Fruit fly (Drosophila melanogaster) whole organism, wandering third instar larva: ENCODE results near the gene Mst27D.

Experiments
- Abd-B ChIP-seq: fragments of >200 bp; optimal IDR thresholded peaks from 2 replicates; lab custom pipeline; 2017; ENCODE audit warnings: missing biosample characterization, missing genetic modification characterization
- CG32264 ChIP-seq: fragments of 200-800 bp; sonication (Bioruptor generic); optimal IDR thresholded peaks from 2 replicates; lab custom pipeline; 2016; ENCODE audit warnings: missing biosample characterization, missing genetic modification characterization
- CG9705 ChIP-seq: fragments of 200-800 bp; sonication (Bioruptor generic); optimal IDR thresholded peaks from 2 replicates; lab custom pipeline; 2018; ENCODE audit warnings: missing biosample characterization, mild to moderate bottlenecking, missing genetic modification characterization
- CrebA ChIP-seq: fragments of 200-800 bp; sonication (Bioruptor generic); optimal IDR thresholded peaks from 2 replicates; lab custom pipeline; 2016; ENCODE audit warnings: missing biosample characterization, mild to moderate bottlenecking, missing genetic modification characterization, borderline replicate concordance
- Dfd ChIP-seq: fragments of >200 bp; optimal IDR thresholded peaks from 2 replicates; lab custom pipeline; 2017; ENCODE audit warnings: missing biosample characterization, missing genetic modification characterization
- Dif ChIP-seq: fragments of 200-275, 200-300 bp; sonication (Bioruptor generic); optimal IDR thresholded peaks from 2 replicates; lab custom pipeline; 2018; ENCODE audit warnings: missing biosample characterization, missing genetic modification characterization; ENCODE audit not compliant: partially characterized antibody
- GATAd ChIP-seq: sonication (Bioruptor generic); optimal IDR thresholded peaks from 2 replicates; lab custom pipeline; 2016; ENCODE audit warnings: missing biosample characterization, missing genetic modification characterization
- HLH106 ChIP-seq: fragments of 200-800 bp; optimal IDR thresholded peaks from 3 replicates; lab custom pipeline; 2019; ENCODE audit warnings: missing biosample characterization, mild to moderate bottlenecking, missing genetic modification characterization, moderate library complexity
- Hnf4 ChIP-seq: fragments of 200-800 bp; sonication (Bioruptor generic); optimal IDR thresholded peaks from 2 replicates; lab custom pipeline; 2016; ENCODE audit warnings: missing biosample characterization, mild to moderate bottlenecking, missing genetic modification characterization
- Hr78 ChIP-seq: fragments of >200 bp; optimal IDR thresholded peaks from 2 replicates; lab custom pipeline; 2017; ENCODE audit warnings: missing biosample characterization, missing genetic modification characterization
- Hr83 ChIP-seq: fragments of 200-300 bp; sonication (Bioruptor generic); optimal IDR thresholded peaks from 2 replicates; lab custom pipeline; 2016; ENCODE audit warnings: missing biosample characterization, mild to moderate bottlenecking, missing genetic modification characterization, moderate library complexity; ENCODE audit not compliant: poor library complexity, severe bottlenecking
- Jra ChIP-seq: sonication (Bioruptor generic); optimal IDR thresholded peaks from 2 replicates; lab custom pipeline; 2016; ENCODE audit warnings: missing biosample characterization, missing genetic modification characterization
- Mio ChIP-seq: sonication (Bioruptor generic); optimal IDR thresholded peaks from 2 replicates; lab custom pipeline; 2016; ENCODE audit warnings: missing biosample characterization, missing genetic modification characterization
- Myc ChIP-seq: fragments of >200 bp; optimal IDR thresholded peaks from 2 replicates; lab custom pipeline; 2017
- N ChIP-seq: fragments of >200 bp; optimal IDR thresholded peaks from 2 replicates; lab custom pipeline; 2018; ENCODE audit warnings: missing biosample characterization, missing external identifiers, missing genetic modification characterization
- OdsH ChIP-seq: fragments of 200-800 bp; sonication (Bioruptor generic); optimal IDR thresholded peaks from 2 replicates; lab custom pipeline; 2016; ENCODE audit warnings: missing biosample characterization, mild to moderate bottlenecking, missing genetic modification characterization
- Rel ChIP-seq, 2 experiments: fragments of 200-800 bp; sonication (Bioruptor generic) in 1 of 2; optimal IDR thresholded peaks; 2 replicates in 1 of 2; 3 replicates in 1 of 2; lab custom pipeline; 2016 to 2019; ENCODE audit warnings: mild to moderate bottlenecking in 2 of 2, missing biosample characterization in 2 of 2, missing genetic modification characterization in 2 of 2, moderate library complexity in 1 of 2
- Sp1 ChIP-seq: fragments of 200-800 bp; sonication (Bioruptor generic); optimal IDR thresholded peaks from 3 replicates; lab custom pipeline; 2019; ENCODE audit warnings: missing biosample characterization, mild to moderate bottlenecking, missing genetic modification characterization, moderate library complexity
- Vsx2 ChIP-seq: fragments of 200-300, 225-300 bp; sonication (Bioruptor generic); optimal IDR thresholded peaks from 2 replicates; lab custom pipeline; 2018; ENCODE audit warnings: missing biosample characterization, missing genetic modification characterization; ENCODE audit not compliant: partially characterized antibody
- br ChIP-seq: fragments of 200-800 bp; sonication (Bioruptor generic); optimal IDR thresholded peaks from 2 replicates; lab custom pipeline; 2016; ENCODE audit warnings: missing biosample characterization, missing genetic modification characterization
- brk ChIP-seq: fragments of 200-800 bp; sonication (Bioruptor generic); optimal IDR thresholded peaks from 2 replicates; lab custom pipeline; 2016; ENCODE audit warnings: missing biosample characterization, mild to moderate bottlenecking, missing genetic modification characterization
- dl ChIP-seq, 2 experiments: fragments of 175-275, 200-275 bp in 1 of 2; fragments of 200-275 bp in 1 of 2; sonication (Bioruptor generic); optimal IDR thresholded peaks; lab custom pipeline; 2018; ENCODE audit warnings: mild to moderate bottlenecking in 2 of 2, missing biosample characterization in 2 of 2, missing genetic modification characterization in 2 of 2, moderate library complexity in 2 of 2; ENCODE audit not compliant: partially characterized antibody in 2 of 2, insufficient read depth in 1 of 2
- dmrt93B ChIP-seq: fragments of 200-800 bp; sonication (Bioruptor generic); optimal IDR thresholded peaks from 2 replicates; lab custom pipeline; 2018; ENCODE audit warnings: missing biosample characterization, mild to moderate bottlenecking, missing genetic modification characterization
- dsf ChIP-seq: sonication (Bioruptor generic); optimal IDR thresholded peaks from 2 replicates; lab custom pipeline; 2016; ENCODE audit warnings: missing biosample characterization, missing genetic modification characterization, borderline replicate concordance
- ey ChIP-seq: fragments of 200-800 bp; sonication (Bioruptor generic); optimal IDR thresholded peaks from 2 replicates; lab custom pipeline; 2016; ENCODE audit warnings: missing biosample characterization, missing genetic modification characterization
- foxo ChIP-seq, 2 experiments: fragments of 200-800 bp; sonication (Bioruptor generic); optimal IDR thresholded peaks; 2 replicates in 1 of 2; 3 replicates in 1 of 2; lab custom pipeline; 2016 to 2017; ENCODE audit warnings: missing biosample characterization in 2 of 2, missing genetic modification characterization in 2 of 2
- fru ChIP-seq: fragments of 200-800 bp; sonication (Bioruptor generic); optimal IDR thresholded peaks from 3 replicates; lab custom pipeline; 2016; ENCODE audit warnings: missing biosample characterization, mild to moderate bottlenecking, missing genetic modification characterization
- h ChIP-seq: fragments of 200-800 bp; sonication (Bioruptor generic); optimal IDR thresholded peaks from 3 replicates; lab custom pipeline; 2016; ENCODE audit warnings: missing biosample characterization, mild to moderate bottlenecking, missing genetic modification characterization
- jim ChIP-seq: fragments of 175-275, 200-325 bp; sonication (Bioruptor generic); optimal IDR thresholded peaks from 2 replicates; lab custom pipeline; 2016; ENCODE audit warnings: missing biosample characterization, mild to moderate bottlenecking, missing genetic modification characterization
- lola ChIP-seq: fragments of >200 bp; optimal IDR thresholded peaks from 2 replicates; lab custom pipeline; 2017; ENCODE audit warnings: missing biosample characterization, missing genetic modification characterization
- pan ChIP-seq: fragments of >200 bp; optimal IDR thresholded peaks from 2 replicates; lab custom pipeline; 2017
- psq ChIP-seq: fragments of 200-800 bp; sonication (Bioruptor generic); optimal IDR thresholded peaks from 3 replicates; lab custom pipeline; 2017; ENCODE audit warnings: missing biosample characterization, mild to moderate bottlenecking, missing genetic modification characterization, moderate library complexity
- rgr ChIP-seq: fragments of 200-800 bp; sonication (Bioruptor generic); optimal IDR thresholded peaks from 3 replicates; lab custom pipeline; 2016; ENCODE audit warnings: missing biosample characterization, mild to moderate bottlenecking, missing genetic modification characterization
- sage ChIP-seq: fragments of 200-800 bp; sonication (Bioruptor generic); optimal IDR thresholded peaks from 2 replicates; lab custom pipeline; 2016; ENCODE audit warnings: missing biosample characterization, mild to moderate bottlenecking, missing genetic modification characterization
- sv ChIP-seq: fragments of 200-800 bp; sonication (Bioruptor generic); optimal IDR thresholded peaks from 3 replicates; lab custom pipeline; 2016; ENCODE audit warnings: missing biosample characterization, missing genetic modification characterization
- tai ChIP-seq: sonication (Bioruptor generic); optimal IDR thresholded peaks from 2 replicates; lab custom pipeline; 2016; ENCODE audit warnings: missing biosample characterization, missing genetic modification characterization
- usp ChIP-seq: fragments of >200 bp; optimal IDR thresholded peaks from 2 replicates; lab custom pipeline; 2017; ENCODE audit warnings: missing biosample characterization, missing genetic modification characterization
- woc ChIP-seq: sonication (Bioruptor generic); optimal IDR thresholded peaks from 2 replicates; lab custom pipeline; 2016; ENCODE audit warnings: missing biosample characterization, mild to moderate bottlenecking, missing genetic modification characterization

The Mst27D gene

dm6 chr2L:7033100-7033675, 27.5 kb downstream of the Mst27D start:
- TF ChIP-seq Jra (peak; percentile 33), Hr78 (GFP tag; lab: Kevin White, UChicago) (no peak), woc (GFP tag; lab: Kevin White, UChicago) (no peak), jim (GFP tag; lab: Kevin White, UChicago) (peak; percentile 79), Mio (GFP tag; lab: Kevin White, UChicago) (no peak), HLH106 (tag; lab: Kevin White, UChicago) (no peak), OdsH (peak; percentile 44), Myc (lab: Kevin White, UChicago) (no peak), Hnf4 (peak; percentile 50), lola (no peak), Dif (GFP tag; lab: Kevin White, UChicago) (no peak), foxo (GFP tag; optimal IDR thresholded peaks at IDR 0.05; lab: Kevin White, UChicago) (peak in 1 of 2 experiments; percentile 73), sage (GFP tag; lab: Kevin White, UChicago) (no peak), N (GFP tag; lab: Kevin White, UChicago) (no peak), psq (GFP tag; lab: Kevin White, UChicago) (peak; percentile 47), h (peak; percentile 69), ey (GFP tag; lab: Kevin White, UChicago) (peak; percentile 34), usp (GFP tag; lab: Kevin White, UChicago) (no peak), Abd-B (GFP tag; lab: Kevin White, UChicago) (no peak), fru (GFP tag; lab: Kevin White, UChicago) (peak; percentile 54), br (GFP tag; lab: Kevin White, UChicago) (peak; percentile 20), Hr83 (GFP tag; lab: Kevin White, UChicago) (peak; percentile 59), dl (GFP tag; optimal IDR thresholded peaks at IDR 0.05; lab: Kevin White, UChicago; ENCODE audit: insufficient read depth in 1 of 2, partially characterized antibody in 2 of 2) (no peak), Dfd (GFP tag; lab: Kevin White, UChicago) (peak; percentile 57), Sp1 (GFP tag; lab: Kevin White, UChicago) (peak; percentile 25), sv (no peak), CG9705 (GFP tag; lab: Kevin White, UChicago) (no peak), rgr (GFP tag; lab: Kevin White, UChicago) (peak; percentile 76), Rel (GFP tag; optimal IDR thresholded peaks at IDR 0.05; lab: Kevin White, UChicago) (no peak), Rel (tag; optimal IDR thresholded peaks at IDR 0.05; lab: Kevin White, UChicago) (no peak), dsf (GFP tag; lab: Kevin White, UChicago) (no peak), CrebA (no peak), pan (lab: Kevin White, UChicago) (no peak), dmrt93B (GFP tag; lab: Kevin White, UChicago) (no peak), CG32264 (GFP tag; lab: Kevin White, UChicago) (peak; percentile 11), brk (GFP tag; lab: Kevin White, UChicago) (no peak), Vsx2 (GFP tag; lab: Kevin White, UChicago) (no peak)
- TF ChIP-seq, all 38 proteins: peak for 15

dm6 chr2L:7032517-7032951, 28.1 kb downstream of the Mst27D start, which contains the start of the genes Rab30 and Caper:
Gene Rab30 (minus strand): TSS chr2L:7032606.
Gene Caper (plus strand): TSS chr2L:7032721.
- TF ChIP-seq GATAd (GFP tag; lab: Kevin White, UChicago) = peak; percentile 39
- TF ChIP-seq woc (GFP tag; lab: Kevin White, UChicago) = peak; percentile 13
- no peak for TF ChIP-seq CrebA
- no peak for TF ChIP-seq usp (GFP tag; lab: Kevin White, UChicago)
- peak; percentile 59 for TF ChIP-seq ey (GFP tag; lab: Kevin White, UChicago)
- peak; percentile 51 for TF ChIP-seq HLH106 (tag; lab: Kevin White, UChicago)
- TF ChIP-seq dsf (GFP tag; lab: Kevin White, UChicago) = peak; percentile 77
- TF ChIP-seq jim (GFP tag; lab: Kevin White, UChicago) = no peak
- TF ChIP-seq br (GFP tag; lab: Kevin White, UChicago) = peak; percentile 55
- no peak for TF ChIP-seq Abd-B (GFP tag; lab: Kevin White, UChicago)
- no peak for TF ChIP-seq CG9705 (GFP tag; lab: Kevin White, UChicago)
- peak; percentile 89 for TF ChIP-seq tai (GFP tag; lab: Kevin White, UChicago)
- no peak for TF ChIP-seq Mio (GFP tag; lab: Kevin White, UChicago)
- no peak for TF ChIP-seq pan (lab: Kevin White, UChicago)
- TF ChIP-seq Dfd (GFP tag; lab: Kevin White, UChicago) = no peak
- TF ChIP-seq Sp1 (GFP tag; lab: Kevin White, UChicago) = peak; percentile 46
- TF ChIP-seq sv = peak; percentile 1
- peak; percentile 74 for TF ChIP-seq h
- TF ChIP-seq sage (GFP tag; lab: Kevin White, UChicago) = no peak
- TF ChIP-seq Dif (GFP tag; lab: Kevin White, UChicago) = no peak
- TF ChIP-seq foxo (GFP tag; optimal IDR thresholded peaks at IDR 0.05; lab: Kevin White, UChicago) = peak; percentile 2 to 61
- peak; percentile 83 for TF ChIP-seq Jra
- TF ChIP-seq Hr83 (GFP tag; lab: Kevin White, UChicago) = peak; percentile 82
- TF ChIP-seq dmrt93B (GFP tag; lab: Kevin White, UChicago) = no peak
- no peak for TF ChIP-seq CG32264 (GFP tag; lab: Kevin White, UChicago)
- no peak for TF ChIP-seq Vsx2 (GFP tag; lab: Kevin White, UChicago)
- TF ChIP-seq N (GFP tag; lab: Kevin White, UChicago) = no peak
- no peak for TF ChIP-seq Myc (lab: Kevin White, UChicago)
- no peak for TF ChIP-seq Rel (GFP tag; optimal IDR thresholded peaks at IDR 0.05; lab: Kevin White, UChicago)
- peak; percentile 56 for TF ChIP-seq Rel (tag; optimal IDR thresholded peaks at IDR 0.05; lab: Kevin White, UChicago)
- no peak for TF ChIP-seq dl (GFP tag; optimal IDR thresholded peaks at IDR 0.05; lab: Kevin White, UChicago; ENCODE audit: insufficient read depth in 1 of 2, partially characterized antibody in 2 of 2)
- no peak for TF ChIP-seq lola
- peak; percentile 70 for TF ChIP-seq rgr (GFP tag; lab: Kevin White, UChicago)
- no peak for TF ChIP-seq Hr78 (GFP tag; lab: Kevin White, UChicago)
- TF ChIP-seq fru (GFP tag; lab: Kevin White, UChicago) = peak; percentile 45
- no peak for TF ChIP-seq OdsH
- TF ChIP-seq psq (GFP tag; lab: Kevin White, UChicago) = peak; percentile 23
- peak; percentile 90 for TF ChIP-seq Hnf4
- peak; percentile 80 for TF ChIP-seq brk (GFP tag; lab: Kevin White, UChicago)
